Fruit fly (Drosophila melanogaster): Measurements from ENCODE around the gene Atx-1.

- TF ChIP-seq cic (GFP tag; optimal IDR thresholded peaks at IDR 0.05), result no peak
- TF ChIP-seq pad (GFP tag; optimal IDR thresholded peaks at IDR 0.05), result no peak
- TF ChIP-seq CG5204 (GFP tag; optimal IDR thresholded peaks at IDR 0.05), result no peak
These were observed 44.9 kb upstream of the Atx-1 start for dm6 chrX:6778068-6778467.

Data from whole organism, adult.